Fruit fly (Drosophila melanogaster): ENCODE results near the gene CG4822.

Gene CG4822

DNA sequence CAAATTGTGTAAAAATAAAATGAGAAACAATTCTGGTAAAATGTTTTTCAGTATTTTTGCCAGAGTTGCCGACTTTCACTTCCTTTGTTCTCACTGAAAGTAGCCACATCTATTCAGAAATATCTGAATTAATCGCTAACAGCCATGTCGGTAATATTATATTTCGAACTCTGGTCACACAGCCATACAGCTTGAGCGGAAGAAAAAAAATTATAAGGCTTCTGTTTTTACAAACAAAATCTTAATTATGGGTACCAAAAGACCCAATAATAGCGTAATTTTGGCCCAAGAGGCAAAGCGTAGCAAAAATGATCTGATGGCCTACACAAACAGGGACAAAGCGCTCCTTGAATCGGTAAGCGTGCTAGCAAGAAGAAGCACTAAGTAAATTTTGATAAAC is 34.4 kb upstream of the CG4822 start, which contains the start of gene CG3436:
CG3436 (plus strand) TSS at position 36 of the 400 bp plus-strand sequence.
- no peak for TF ChIP-seq psq (optimal IDR thresholded peaks at IDR 0.05)
- no peak for TF ChIP-seq h (optimal IDR thresholded peaks at IDR 0.05)
- no peak for TF ChIP-seq Myc (optimal IDR thresholded peaks at IDR 0.05)
- no peak for TF ChIP-seq ttk (optimal IDR thresholded peaks at IDR 0.05)
- no peak for TF ChIP-seq Sin3A (optimal IDR thresholded peaks at IDR 0.05)
- no peak for TF ChIP-seq insv (optimal IDR thresholded peaks at IDR 0.05)

DNA sequence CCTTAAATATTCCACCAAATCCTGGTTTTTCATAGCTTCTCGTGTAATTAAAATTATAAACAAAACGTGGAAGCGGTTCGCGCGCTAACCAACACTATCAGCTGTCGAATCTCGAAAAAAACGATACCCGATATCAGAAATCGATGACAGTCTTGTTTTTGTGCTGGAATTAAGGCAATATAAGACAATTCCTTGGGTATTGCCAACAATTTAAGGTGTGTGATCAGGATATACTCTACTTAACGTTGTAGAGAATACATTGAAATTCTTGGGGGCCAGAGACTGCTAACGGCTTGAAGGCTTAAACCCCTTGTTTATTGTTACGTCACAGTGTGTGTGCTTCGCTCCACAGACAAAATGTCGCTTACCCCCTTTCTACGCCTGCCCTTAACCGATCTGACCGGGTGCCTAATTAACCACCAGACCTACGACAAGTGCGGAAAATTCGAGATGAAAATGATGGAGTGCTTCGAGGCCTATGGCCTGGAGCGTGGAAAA is 33.7 kb upstream of the CG4822 start, which contains the start of gene Pus10:
Pus10 (minus strand) TSS at position 91 of the 498 bp plus-strand sequence.
- no peak for TF ChIP-seq ttk (optimal IDR thresholded peaks at IDR 0.05)
- no peak for TF ChIP-seq insv (optimal IDR thresholded peaks at IDR 0.05)
- no peak for TF ChIP-seq h (optimal IDR thresholded peaks at IDR 0.05)
- TF ChIP-seq Sin3A (optimal IDR thresholded peaks at IDR 0.05) = no peak
- no peak for TF ChIP-seq psq (optimal IDR thresholded peaks at IDR 0.05)
- no peak for TF ChIP-seq Myc (optimal IDR thresholded peaks at IDR 0.05)

DNA sequence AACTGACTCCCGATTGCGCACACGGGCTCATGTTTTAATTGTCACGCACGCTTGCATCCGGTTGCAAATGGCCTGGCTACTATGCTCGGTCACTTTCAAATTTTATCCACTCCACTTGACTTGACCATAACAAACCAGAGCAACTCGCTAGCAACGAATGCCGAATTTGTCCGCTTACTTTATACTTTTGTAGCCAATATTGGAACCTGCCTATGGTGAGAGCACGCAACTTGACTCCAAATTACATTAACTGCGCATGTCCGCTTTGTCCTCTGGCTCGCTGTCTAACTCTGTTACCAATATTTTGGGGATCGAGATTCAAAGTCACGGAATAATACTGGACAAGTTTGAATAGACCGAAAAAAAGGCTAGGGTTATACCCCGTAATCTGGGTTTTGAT is 31.6 kb upstream of the CG4822 start, which contains the start of gene CG42399:
CG42399 (minus strand) TSS at position 159 of the 400 bp plus-strand sequence.
- no peak for TF ChIP-seq ttk (optimal IDR thresholded peaks at IDR 0.05)

DNA sequence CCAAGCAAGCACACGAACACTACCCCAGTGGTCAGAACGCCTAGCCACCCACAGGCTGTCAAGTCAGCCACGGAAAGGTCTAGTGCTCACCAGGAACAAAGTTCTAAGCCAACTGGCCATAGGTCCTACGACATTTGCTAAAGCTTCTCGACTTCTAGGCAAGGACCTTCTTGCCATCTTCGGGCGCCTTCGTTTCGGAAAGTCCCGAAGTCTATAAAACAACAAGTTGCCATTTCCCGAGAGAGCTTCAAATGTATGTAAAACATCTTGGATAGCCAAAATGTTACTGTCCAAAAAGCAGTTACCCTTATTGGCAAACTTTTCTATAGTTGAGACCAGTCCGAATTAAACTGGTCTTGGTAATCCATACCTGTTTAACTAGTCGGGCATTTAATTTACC is 24.9 kb upstream of the CG4822 start:
- no peak for TF ChIP-seq Sin3A (optimal IDR thresholded peaks at IDR 0.05)
- TF ChIP-seq ttk (optimal IDR thresholded peaks at IDR 0.05) = no peak

DNA sequence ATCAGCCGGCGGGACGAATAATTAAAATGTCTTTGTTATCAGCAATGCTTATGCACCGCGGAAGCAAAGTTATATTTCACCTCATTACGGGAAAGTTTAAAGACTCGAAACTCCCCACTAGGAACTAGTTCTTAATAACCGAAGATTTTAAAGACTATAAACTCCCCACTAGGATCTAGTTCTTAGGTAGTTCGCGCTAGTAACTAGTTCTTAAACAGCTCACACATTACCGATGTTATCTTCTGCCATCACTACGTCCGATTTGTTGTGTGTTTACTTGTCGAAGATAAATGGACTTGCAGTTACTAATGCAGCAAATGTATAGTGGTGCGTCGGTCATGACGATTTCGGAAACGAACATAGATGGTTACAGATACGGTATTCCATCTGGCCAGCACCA is 21.5 kb upstream of the CG4822 start, which contains the start of the genes CG31974 and CG11454:
CG31974 (minus strand) TSS at position 4 of the 400 bp plus-strand sequence.
CG11454 (plus strand) TSS at position 236 of the 400 bp plus-strand sequence.
- no peak for TF ChIP-seq psq (optimal IDR thresholded peaks at IDR 0.05)
- TF ChIP-seq Sin3A (optimal IDR thresholded peaks at IDR 0.05) = no peak
- TF ChIP-seq ttk (optimal IDR thresholded peaks at IDR 0.05) = no peak
- TF ChIP-seq Myc (optimal IDR thresholded peaks at IDR 0.05) = no peak
- TF ChIP-seq insv (optimal IDR thresholded peaks at IDR 0.05) = no peak
- TF ChIP-seq h (optimal IDR thresholded peaks at IDR 0.05) = no peak

DNA sequence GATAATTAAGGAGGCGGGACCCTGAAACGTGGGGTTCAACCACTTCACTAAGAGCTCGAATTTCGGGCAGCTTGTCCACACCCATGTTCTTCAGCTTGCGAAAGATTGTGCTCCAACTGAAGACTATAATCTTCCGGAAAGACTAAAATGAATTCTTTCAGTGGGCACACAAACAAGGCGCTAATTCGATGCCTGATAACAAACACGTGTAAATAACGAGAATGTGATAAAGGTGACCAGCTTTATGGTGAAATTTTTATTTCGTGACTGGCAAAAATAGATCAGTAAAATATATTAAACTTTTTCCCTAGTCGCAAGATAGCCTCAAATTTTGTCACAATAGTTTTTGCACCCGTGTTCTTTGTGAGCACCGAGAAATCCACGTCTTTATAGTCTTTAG is 19.3 kb upstream of the CG4822 start, which contains the start of the genes CG31975 and ovm:
CG31975 (minus strand) TSS at position 144 of the 400 bp plus-strand sequence.
ovm (minus strand) TSS at position 144 of the 400 bp plus-strand sequence.
- TF ChIP-seq Sin3A (optimal IDR thresholded peaks at IDR 0.05) (no peak), insv (optimal IDR thresholded peaks at IDR 0.05) (no peak), Myc (optimal IDR thresholded peaks at IDR 0.05) (no peak), h (optimal IDR thresholded peaks at IDR 0.05) (no peak), psq (optimal IDR thresholded peaks at IDR 0.05) (no peak), ttk (optimal IDR thresholded peaks at IDR 0.05) (no peak)

DNA sequence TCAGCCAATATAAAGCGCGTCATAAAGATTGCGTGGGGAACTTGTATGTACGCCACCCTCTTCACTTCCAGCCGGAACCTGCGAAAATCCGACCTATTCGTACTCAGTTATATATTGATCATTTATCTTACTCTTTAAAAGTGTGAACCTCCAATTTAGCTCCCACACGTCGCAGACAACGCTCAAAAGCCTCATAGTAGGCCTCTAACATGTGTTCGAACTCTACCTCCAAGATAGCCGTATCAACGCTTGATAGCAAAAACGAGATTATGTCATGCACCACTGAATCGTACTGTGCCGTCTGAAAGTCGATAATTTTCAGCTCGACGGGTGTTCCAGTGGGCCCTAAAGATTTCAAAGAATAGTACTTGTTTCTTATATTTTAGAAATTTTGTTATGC is 18.1 kb upstream of the CG4822 start:
- TF ChIP-seq psq (optimal IDR thresholded peaks at IDR 0.05) (no peak), insv (optimal IDR thresholded peaks at IDR 0.05) (no peak), h (optimal IDR thresholded peaks at IDR 0.05) (no peak), Myc (optimal IDR thresholded peaks at IDR 0.05) (no peak), Sin3A (optimal IDR thresholded peaks at IDR 0.05) (no peak), ttk (optimal IDR thresholded peaks at IDR 0.05) (no peak)

DNA sequence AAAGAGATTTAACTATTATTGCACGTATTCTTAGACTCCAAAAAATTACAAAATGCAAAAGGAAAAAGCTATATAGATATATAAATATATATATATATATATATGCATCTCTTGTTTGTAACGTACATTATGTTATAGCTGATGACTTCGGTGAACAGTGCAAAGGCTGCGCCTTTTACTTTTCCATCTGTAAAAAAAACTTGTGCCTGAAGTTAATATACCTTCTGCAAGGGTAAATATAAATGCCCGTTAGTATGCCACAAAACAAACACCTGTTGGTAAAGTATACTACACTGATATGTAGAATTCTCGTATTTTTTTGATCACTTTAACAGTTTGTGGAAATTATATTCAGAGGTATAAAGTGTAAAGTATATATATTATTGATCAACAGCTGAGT is 16.5 kb upstream of the CG4822 start:
- no peak for TF ChIP-seq insv (optimal IDR thresholded peaks at IDR 0.05)

DNA sequence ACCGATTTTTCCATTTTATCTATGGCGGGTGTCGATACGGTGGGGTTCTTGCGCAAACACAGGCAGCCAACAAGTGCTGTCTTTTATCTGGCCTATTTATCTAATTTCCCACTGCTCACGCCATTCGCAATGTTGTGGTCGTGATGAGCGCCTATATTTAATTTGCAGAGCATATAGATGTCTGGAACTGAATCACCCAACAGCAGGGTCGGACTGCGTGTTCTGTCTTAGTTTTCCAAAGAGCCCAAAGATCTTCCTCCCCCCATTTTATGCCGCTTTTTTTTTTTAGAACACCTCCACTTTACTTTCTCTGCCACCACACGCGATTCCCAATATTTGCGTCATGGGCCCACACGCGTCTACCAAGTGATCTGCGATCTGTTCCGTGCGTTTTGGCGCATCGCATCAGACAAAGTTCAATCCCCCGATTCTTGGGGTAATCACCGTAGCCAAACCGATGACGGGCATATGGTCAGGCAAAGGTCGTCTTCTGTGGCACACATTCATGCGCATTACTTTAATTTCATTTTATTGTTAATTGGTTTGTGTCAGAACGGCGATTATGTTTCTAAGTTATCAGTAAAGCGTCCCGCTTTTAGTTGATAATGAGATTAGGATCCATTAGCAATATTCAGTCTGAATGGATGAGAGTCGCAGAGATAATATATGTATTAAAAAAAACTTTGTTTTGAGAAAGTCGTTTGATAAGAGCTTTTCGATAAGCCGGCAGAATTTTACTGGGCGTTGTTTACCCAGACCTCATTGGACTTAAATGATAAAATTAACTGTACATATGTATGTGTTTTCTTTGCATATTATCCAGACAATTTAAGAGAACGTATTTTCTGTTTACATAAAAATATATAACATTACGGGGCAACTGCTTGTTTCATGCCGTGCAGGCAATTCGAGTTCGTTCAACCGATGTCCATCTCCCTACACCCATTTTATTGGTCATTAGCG is 15.5 kb upstream of the CG4822 start:
- no peak for TF ChIP-seq Sin3A (optimal IDR thresholded peaks at IDR 0.05)
- no peak for TF ChIP-seq Myc (optimal IDR thresholded peaks at IDR 0.05)
- no peak for TF ChIP-seq ttk (optimal IDR thresholded peaks at IDR 0.05)
- TF ChIP-seq insv (optimal IDR thresholded peaks at IDR 0.05) = no peak
- TF ChIP-seq h (optimal IDR thresholded peaks at IDR 0.05) = no peak
- TF ChIP-seq psq (optimal IDR thresholded peaks at IDR 0.05) = no peak

DNA sequence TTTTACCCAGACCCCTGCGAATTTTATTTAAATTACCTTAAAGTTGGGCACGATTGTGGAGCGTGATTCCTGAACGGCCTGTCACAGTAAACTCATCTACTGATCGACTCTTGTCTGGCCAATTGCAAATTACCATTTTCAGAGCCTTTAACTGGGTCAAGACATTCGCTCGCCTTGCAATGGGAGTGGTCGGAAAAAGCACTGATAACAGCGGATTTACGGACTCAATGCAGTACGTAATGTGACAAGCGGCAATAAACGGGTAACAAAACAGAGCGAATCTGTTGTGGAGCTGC is 14.5 kb upstream of the CG4822 start:
- TF ChIP-seq Myc (optimal IDR thresholded peaks at IDR 0.05) (no peak), insv (optimal IDR thresholded peaks at IDR 0.05) (no peak), Sin3A (optimal IDR thresholded peaks at IDR 0.05) (no peak), psq (optimal IDR thresholded peaks at IDR 0.05) (no peak)

DNA sequence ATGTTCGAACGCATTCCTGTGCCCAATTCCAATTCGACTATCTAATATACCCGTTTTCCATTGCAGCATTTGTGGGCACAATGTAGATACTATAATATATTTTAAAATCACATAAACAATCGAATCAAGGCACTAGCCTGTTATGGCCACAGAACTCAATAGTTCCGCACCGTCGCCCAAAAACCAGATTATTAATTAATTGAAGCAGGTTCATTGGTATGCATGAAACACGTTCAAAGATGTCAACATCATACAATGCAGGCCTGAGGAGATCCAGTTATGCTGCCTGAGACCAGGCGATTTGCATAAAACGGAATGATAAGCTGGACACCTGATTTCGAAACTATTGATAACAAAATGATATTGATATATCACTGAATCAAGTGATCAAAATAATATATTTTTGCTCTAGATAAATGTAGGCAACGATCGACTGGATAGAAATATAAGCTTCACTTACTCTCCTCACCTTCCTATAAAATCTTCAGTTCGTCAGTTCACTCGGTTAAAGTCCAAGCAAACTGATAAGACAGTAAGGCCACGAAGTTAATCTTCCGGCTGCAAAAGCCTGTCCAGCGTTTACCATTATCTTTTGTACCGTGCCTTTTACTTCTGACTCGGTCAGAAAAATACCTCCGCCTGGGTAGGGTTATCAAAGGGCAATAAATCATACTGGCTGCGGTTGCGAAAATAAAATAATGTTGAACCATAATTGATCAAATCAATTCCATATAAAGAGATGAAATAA is 14.0 kb upstream of the CG4822 start:
- TF ChIP-seq ttk (optimal IDR thresholded peaks at IDR 0.05) = no peak
- TF ChIP-seq psq (optimal IDR thresholded peaks at IDR 0.05) = no peak
- no peak for TF ChIP-seq Sin3A (optimal IDR thresholded peaks at IDR 0.05)
- TF ChIP-seq insv (optimal IDR thresholded peaks at IDR 0.05) = no peak
- TF ChIP-seq h (optimal IDR thresholded peaks at IDR 0.05) = no peak
- TF ChIP-seq Myc (optimal IDR thresholded peaks at IDR 0.05) = no peak
